Fruit fly (Drosophila melanogaster) whole organism, embryonic: Measurements from ENCODE around the gene zetaCOP.

ENCODE experiments used
- B-H1 ChIP-seq: fragments of 200-800 bp; sonication (Bioruptor generic); IDR thresholded peaks from 3 replicates; pipeline ENCODE4 v1.3.6; 2022; ENCODE audit warnings: missing biosample characterization, missing genetic modification characterization
- CG11085 ChIP-seq: fragments of 200-800 bp; sonication (Bioruptor generic); IDR thresholded peaks from 2 replicates; pipeline ENCODE4 v1.3.6; 2022; ENCODE audit warnings: missing biosample characterization, missing genetic modification characterization
- CG11695 ChIP-seq: fragments of 200-800 bp; sonication (Bioruptor generic); IDR thresholded peaks from 3 replicates; pipeline ENCODE4 v1.3.6; 2022; ENCODE audit warnings: missing biosample characterization, missing genetic modification characterization
- CG13296 ChIP-seq: fragments of 200-800 bp; sonication (Bioruptor generic); optimal IDR thresholded peaks from 3 replicates; lab custom pipeline; 2018; ENCODE audit warnings: missing biosample characterization, mild to moderate bottlenecking, missing genetic modification characterization
- CG16779 ChIP-seq: fragments of 200-800 bp; sonication (Bioruptor generic); IDR thresholded peaks from 2 replicates; pipeline ENCODE4 v1.3.6; 2022; ENCODE audit warnings: missing biosample characterization, missing genetic modification characterization
- CG17612 ChIP-seq: fragments of 200-800 bp; sonication (Bioruptor generic); IDR thresholded peaks from 2 replicates; pipeline ENCODE4 v1.3.6; 2022; ENCODE audit warnings: missing biosample characterization, missing genetic modification characterization
- CG2199 ChIP-seq: fragments of 200-800 bp; sonication (Bioruptor generic); IDR thresholded peaks from 3 replicates; pipeline ENCODE4 v1.3.6; 2022; ENCODE audit warnings: missing biosample characterization, missing genetic modification characterization
- CG32532 ChIP-seq: fragments of 200-800 bp; sonication (Bioruptor generic); IDR thresholded peaks from 2 replicates; pipeline ENCODE4 v1.3.6; 2022; ENCODE audit warnings: missing biosample characterization, missing genetic modification characterization
- CG33213 ChIP-seq: fragments of 200-800 bp; sonication (Bioruptor generic); optimal IDR thresholded peaks from 3 replicates; lab custom pipeline; 2016; ENCODE audit warnings: missing biosample characterization, missing genetic modification characterization
- CG42726 ChIP-seq: fragments of 200-800 bp; sonication (Bioruptor generic); IDR thresholded peaks from 2 replicates; pipeline ENCODE4 v1.3.6; 2022; ENCODE audit warnings: missing biosample characterization, missing genetic modification characterization; ENCODE audit not compliant: partially characterized antibody
- CG4707 ChIP-seq: fragments of 200-800 bp; sonication (Bioruptor generic); optimal IDR thresholded peaks from 2 replicates; lab custom pipeline; 2018; ENCODE audit warnings: missing biosample characterization, mild to moderate bottlenecking, missing genetic modification characterization, moderate library complexity
- CG4730 ChIP-seq: fragments of 200-800 bp; sonication (Bioruptor generic); IDR thresholded peaks from 2 replicates; pipeline ENCODE4 v1.3.6; 2022; ENCODE audit warnings: missing biosample characterization, missing genetic modification characterization
- CG5953 ChIP-seq: fragments of 200-800 bp; sonication (Bioruptor generic); IDR thresholded peaks from 2 replicates; pipeline ENCODE4 v1.3.6; 2022; ENCODE audit warnings: missing biosample characterization, missing genetic modification characterization
- CG6854 ChIP-seq: fragments of 200-800 bp; sonication (Bioruptor generic); optimal IDR thresholded peaks from 3 replicates; lab custom pipeline; 2017; ENCODE audit warnings: missing biosample characterization, mild to moderate bottlenecking, missing genetic modification characterization
- CG7928 ChIP-seq: fragments of 200-800 bp; sonication (Bioruptor generic); optimal IDR thresholded peaks from 2 replicates; lab custom pipeline; 2017; ENCODE audit warnings: missing biosample characterization, mild to moderate bottlenecking, missing genetic modification characterization
- CG7987 ChIP-seq: fragments of 200-800 bp; sonication (Bioruptor generic); optimal IDR thresholded peaks from 2 replicates; lab custom pipeline; 2018; ENCODE audit warnings: missing biosample characterization, mild to moderate bottlenecking, missing genetic modification characterization, moderate library complexity
- CG8924 ChIP-seq: fragments of 200-800 bp; optimal IDR thresholded peaks from 3 replicates; lab custom pipeline; 2019; ENCODE audit warnings: missing biosample characterization, mild to moderate bottlenecking, missing genetic modification characterization, moderate library complexity
- CG9797 ChIP-seq: fragments of 200-800 bp; sonication (Bioruptor generic); optimal IDR thresholded peaks from 3 replicates; lab custom pipeline; 2018; ENCODE audit warnings: missing biosample characterization, mild to moderate bottlenecking, missing genetic modification characterization
- CG9876 ChIP-seq: fragments of 200-800 bp; sonication (Bioruptor generic); optimal IDR thresholded peaks from 2 replicates; lab custom pipeline; 2016; ENCODE audit warnings: missing biosample characterization, missing genetic modification characterization
- Camta ChIP-seq: fragments of 200-800 bp; sonication (Bioruptor generic); optimal IDR thresholded peaks from 2 replicates; lab custom pipeline; 2016; ENCODE audit warnings: missing biosample characterization, missing genetic modification characterization
- D19A ChIP-seq: fragments of 200-800 bp; optimal IDR thresholded peaks from 3 replicates; lab custom pipeline; 2019; ENCODE audit warnings: missing biosample characterization, mild to moderate bottlenecking, missing genetic modification characterization, moderate library complexity
- Deaf1 ChIP-seq: fragments of 200-800 bp; optimal IDR thresholded peaks from 3 replicates; lab custom pipeline; 2019; ENCODE audit warnings: missing biosample characterization, mild to moderate bottlenecking, missing genetic modification characterization, moderate library complexity
- Drgx ChIP-seq: fragments of 200-800 bp; sonication (Bioruptor generic); IDR thresholded peaks from 2 replicates; pipeline ENCODE4 v1.3.6; 2022; ENCODE audit warnings: missing biosample characterization, missing genetic modification characterization
- HHEX ChIP-seq: fragments of 200-800 bp; sonication (Bioruptor generic); optimal IDR thresholded peaks from 3 replicates; lab custom pipeline; 2017; ENCODE audit warnings: missing biosample characterization, mild to moderate bottlenecking, missing genetic modification characterization, missing genetic modification reagents
- HmgD ChIP-seq: fragments of 200-800 bp; sonication (Bioruptor generic); optimal IDR thresholded peaks from 3 replicates; lab custom pipeline; 2016; ENCODE audit warnings: missing biosample characterization, missing genetic modification characterization
- NFAT ChIP-seq: fragments of 200-800 bp; sonication (Bioruptor generic); IDR thresholded peaks from 2 replicates; pipeline ENCODE4 v1.3.6; 2022; ENCODE audit warnings: missing biosample characterization, missing genetic modification characterization
- Neu2 ChIP-seq: fragments of 200-800 bp; sonication (Bioruptor generic); optimal IDR thresholded peaks from 3 replicates; lab custom pipeline; 2016; ENCODE audit warnings: missing biosample characterization, missing genetic modification characterization, borderline replicate concordance
- Taf1 ChIP-seq: fragments of 200-800 bp; sonication (Bioruptor generic); IDR thresholded peaks from 2 replicates; pipeline ENCODE4 v1.3.6; 2022; ENCODE audit warnings: missing biosample characterization, missing genetic modification characterization
- aop ChIP-seq: fragments of 200-800 bp; sonication (Bioruptor generic); IDR thresholded peaks from 2 replicates; pipeline ENCODE4 v1.3.6; 2022; ENCODE audit warnings: missing biosample characterization, missing genetic modification characterization
- ap ChIP-seq: fragments of 200-800 bp; sonication (Bioruptor generic); IDR thresholded peaks from 2 replicates; pipeline ENCODE4 v1.3.6; 2022; ENCODE audit warnings: missing biosample characterization, missing genetic modification characterization
- ara ChIP-seq: fragments of 200-800 bp; sonication (Bioruptor generic); IDR thresholded peaks from 2 replicates; pipeline ENCODE4 v1.3.6; 2022; ENCODE audit warnings: missing biosample characterization, missing genetic modification characterization
- bcd ChIP-seq: fragments of 200-800 bp; sonication (Bioruptor generic); optimal IDR thresholded peaks from 2 replicates; lab custom pipeline; 2017; ENCODE audit warnings: missing biosample characterization, mild to moderate bottlenecking, missing genetic modification characterization
- dan ChIP-seq: fragments of 200-800 bp; sonication (Bioruptor generic); IDR thresholded peaks from 2 replicates; pipeline ENCODE4 v1.3.6; 2022; ENCODE audit warnings: missing biosample characterization, missing genetic modification characterization
- fd102C ChIP-seq: fragments of 200-800 bp; sonication (Bioruptor generic); optimal IDR thresholded peaks from 2 replicates; lab custom pipeline; 2018; ENCODE audit warnings: missing biosample characterization, mild to moderate bottlenecking, missing genetic modification characterization, moderate library complexity
- fd64A ChIP-seq: fragments of 200-800 bp; sonication (Bioruptor generic); optimal IDR thresholded peaks from 3 replicates; lab custom pipeline; 2018; ENCODE audit warnings: missing biosample characterization, mild to moderate bottlenecking, missing genetic modification characterization
- gcm2 ChIP-seq: fragments of 200-800 bp; sonication (Bioruptor generic); optimal IDR thresholded peaks from 2 replicates; lab custom pipeline; 2016; ENCODE audit warnings: missing biosample characterization, missing genetic modification characterization
- gro ChIP-seq: fragments of 200-800 bp; sonication (Bioruptor generic); optimal IDR thresholded peaks from 2 replicates; lab custom pipeline; 2016; ENCODE audit warnings: missing biosample characterization, missing genetic modification characterization
- h ChIP-seq: fragments of >200 bp; optimal IDR thresholded peaks from 2 replicates; lab custom pipeline; 2017
- insv ChIP-seq, 2 experiments: fragments of 200-800 bp; sonication (Bioruptor generic); optimal IDR thresholded peaks; 3 replicates each; lab custom pipeline; 2016 to 2018; ENCODE audit warnings: missing biosample characterization in 2 of 2, missing genetic modification characterization in 2 of 2
- jing ChIP-seq: fragments of 200-800 bp; sonication (Bioruptor generic); optimal IDR thresholded peaks from 2 replicates; lab custom pipeline; 2018; ENCODE audit warnings: missing biosample characterization, mild to moderate bottlenecking, missing genetic modification characterization
- nerfin-1 ChIP-seq: fragments of 200-800 bp; sonication (Bioruptor generic); optimal IDR thresholded peaks from 3 replicates; lab custom pipeline; 2019; ENCODE audit warnings: missing biosample characterization, mild to moderate bottlenecking, missing genetic modification characterization, moderate library complexity
- pb ChIP-seq: fragments of 200-800 bp; sonication (Bioruptor generic); optimal IDR thresholded peaks from 3 replicates; lab custom pipeline; 2016; ENCODE audit warnings: missing biosample characterization, missing genetic modification characterization
- pfk ChIP-seq: fragments of 200-800 bp; sonication (Bioruptor generic); optimal IDR thresholded peaks from 2 replicates; lab custom pipeline; 2018; ENCODE audit warnings: missing biosample characterization, mild to moderate bottlenecking, missing genetic modification characterization, moderate library complexity
- pnt ChIP-seq: fragments of 200-800 bp; sonication (Bioruptor generic); optimal IDR thresholded peaks from 3 replicates; lab custom pipeline; 2016; ENCODE audit warnings: missing biosample characterization, missing genetic modification characterization
- ranshi ChIP-seq: fragments of 200-800 bp; sonication (Bioruptor generic); IDR thresholded peaks from 2 replicates; pipeline ENCODE4 v1.3.6; 2022; ENCODE audit warnings: missing biosample characterization, missing genetic modification characterization
- ro ChIP-seq: fragments of 200-800 bp; sonication (Bioruptor generic); IDR thresholded peaks from 2 replicates; pipeline ENCODE4 v1.3.6; 2022; ENCODE audit warnings: missing biosample characterization, missing genetic modification characterization
- sc ChIP-seq, 3 experiments: fragments of >200 bp in 2 of 3; fragments of 200-800 bp in 1 of 3; sonication (Bioruptor generic) in 1 of 3; optimal IDR thresholded peaks; 2 replicates in 2 of 3; 3 replicates in 1 of 3; lab custom pipeline; 2017; ENCODE audit warnings: mild to moderate bottlenecking in 1 of 3, missing biosample characterization in 1 of 3, missing genetic modification characterization in 1 of 3, missing genetic modification reagents in 1 of 3
- schlank ChIP-seq: fragments of 200-800 bp; sonication (Bioruptor generic); optimal IDR thresholded peaks from 2 replicates; lab custom pipeline; 2018; ENCODE audit warnings: missing biosample characterization, mild to moderate bottlenecking, missing genetic modification characterization
- so ChIP-seq: fragments of 200-800 bp; sonication (Bioruptor generic); IDR thresholded peaks from 3 replicates; pipeline ENCODE4 v1.3.6; 2022; ENCODE audit warnings: missing biosample characterization, missing genetic modification characterization
- sr ChIP-seq: fragments of 200-800 bp; sonication (Bioruptor generic); IDR thresholded peaks from 3 replicates; pipeline ENCODE4 v1.3.6; 2022; ENCODE audit warnings: missing biosample characterization, missing genetic modification characterization
- tna ChIP-seq: fragments of 200-800 bp; sonication (Bioruptor generic); IDR thresholded peaks from 2 replicates; pipeline ENCODE4 v1.3.6; 2022; ENCODE audit warnings: missing biosample characterization, missing genetic modification characterization; ENCODE audit not compliant: partially characterized antibody
- vfl ChIP-seq: fragments of 200-800 bp; sonication (Bioruptor generic); optimal IDR thresholded peaks from 2 replicates; lab custom pipeline; 2016; ENCODE audit warnings: missing biosample characterization, missing genetic modification characterization

Gene zetaCOP

dm6 chr3L:16640509-16641068 lies 32.8 kb downstream of the zetaCOP start (continued):
- TF ChIP-seq Neu2 (no peak), NFAT (no peak), sr (GFP tag; lab: Robert Waterston, UW) (no peak), ro (GFP tag; lab: Robert Waterston, UW) (no peak), CG5953 (GFP tag; lab: Robert Waterston, UW) (no peak), CG32532 (no peak), HHEX (GFP tag; lab: Kevin White, UChicago) (no peak), CG8924 (tag; lab: Kevin White, UChicago) (peak; percentile 68), Deaf1 (no peak), ap (no peak), CG4730 (GFP tag; lab: Robert Waterston, UW) (no peak), sc (optimal IDR thresholded peaks at IDR 0.05; lab: Kevin White, UChicago) (no peak), sc (GFP tag; optimal IDR thresholded peaks at IDR 0.05; lab: Kevin White, UChicago) (peak; percentile 66), Camta (GFP tag; lab: Kevin White, UChicago) (no peak), schlank (tag; lab: Kevin White, UChicago) (no peak), HmgD (GFP tag; lab: Kevin White, UChicago) (no peak), so (GFP tag; lab: Robert Waterston, UW) (no peak), CG4707 (peak; percentile 14), vfl (GFP tag; lab: Kevin White, UChicago) (no peak), CG16779 (GFP tag; lab: Robert Waterston, UW) (no peak), gcm2 (GFP tag; lab: Kevin White, UChicago) (no peak), CG11695 (GFP tag; lab: Robert Waterston, UW) (no peak), CG2199 (GFP tag; lab: Robert Waterston, UW) (no peak), CG13296 (GFP tag; lab: Kevin White, UChicago) (no peak), bcd (GFP tag; lab: Kevin White, UChicago) (peak; percentile 12), jing (GFP tag; lab: Kevin White, UChicago) (no peak), Taf1 (GFP tag; lab: Robert Waterston, UW) (no peak), ranshi (no peak), CG7987 (GFP tag; lab: Kevin White, UChicago) (no peak), CG9876 (no peak), CG6854 (GFP tag; lab: Kevin White, UChicago) (no peak), aop (GFP tag; lab: Robert Waterston, UW) (no peak), h (lab: Kevin White, UChicago) (no peak), Drgx (GFP tag; lab: Robert Waterston, UW) (no peak), insv (GFP tag; optimal IDR thresholded peaks at IDR 0.05; lab: Kevin White, UChicago) (no peak), B-H1 (no peak), pnt (GFP tag; lab: Kevin White, UChicago) (no peak), CG9797 (GFP tag; lab: Kevin White, UChicago) (no peak), CG33213 (GFP tag; lab: Kevin White, UChicago) (no peak), nerfin-1 (tag; lab: Kevin White, UChicago) (peak; percentile 63), ara (GFP tag; lab: Robert Waterston, UW) (peak; percentile 59), CG17612 (GFP tag; lab: Robert Waterston, UW) (no peak), pfk (GFP tag; lab: Kevin White, UChicago) (no peak), dan (GFP tag; lab: Robert Waterston, UW) (no peak), CG7928 (no peak), CG42726 (GFP tag; lab: Robert Waterston, UW) (no peak), pb (GFP tag; lab: Kevin White, UChicago) (no peak), CG11085 (GFP tag; lab: Robert Waterston, UW) (no peak), fd64A (GFP tag; lab: Kevin White, UChicago) (peak; percentile 53), tna (no peak), D19A (tag; lab: Kevin White, UChicago) (peak; percentile 54), gro (no peak), fd102C (GFP tag; lab: Kevin White, UChicago) (peak; percentile 76)
